Worm (Caenorhabditis elegans): ENCODE results near the gene T22C8.6.

T22C8.6 gene

ce11 chrII:8643627-8644356 lies 13.7 kb upstream of the T22C8.6 start:
- TF ChIP-seq nhr-77 (tag; optimal IDR thresholded peaks at IDR 0.05) (no peak), F13H6.1 (tag; optimal IDR thresholded peaks at IDR 0.05) (peak; percentile 20)

DNA sequence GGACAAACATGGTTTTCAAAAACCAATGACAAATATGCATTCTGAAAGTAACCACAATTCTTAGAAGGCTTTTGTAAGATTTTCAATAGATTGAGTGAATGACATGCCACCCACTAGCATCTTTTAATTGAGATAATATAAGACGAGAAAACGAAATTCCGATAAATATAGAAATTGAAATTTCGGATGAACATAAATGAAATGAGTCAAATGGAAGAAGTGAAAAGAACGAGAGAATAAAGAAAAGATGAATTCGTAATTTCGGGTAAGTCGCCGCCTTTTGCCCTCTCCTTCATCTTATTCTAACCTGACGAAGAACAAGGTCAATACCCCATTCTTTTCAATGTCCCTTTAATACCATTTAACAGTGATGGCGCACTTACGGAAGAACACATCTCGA lies 12.3 kb upstream of the T22C8.6 start:
- TF ChIP-seq mbf-1 (tag; optimal IDR thresholded peaks at IDR 0.05) (no peak), ZK546.5 (tag; optimal IDR thresholded peaks at IDR 0.05) (no peak), nhr-21 (tag; optimal IDR thresholded peaks at IDR 0.05) (no peak), elt-1 (tag; optimal IDR thresholded peaks at IDR 0.05) (no peak), ama-1 (optimal IDR thresholded peaks at IDR 0.05) (no peak), nhr-77 (tag; optimal IDR thresholded peaks at IDR 0.05) (no peak), blmp-1 (tag; optimal IDR thresholded peaks at IDR 0.05; ENCODE audit: insufficient read depth) (no peak), ceh-16 (tag; optimal IDR thresholded peaks at IDR 0.05) (no peak), nhr-11 (tag; optimal IDR thresholded peaks at IDR 0.05) (no peak), unc-39 (tag; optimal IDR thresholded peaks at IDR 0.05) (no peak), fos-1 (tag; optimal IDR thresholded peaks at IDR 0.05) (no peak), nhr-6 (tag; optimal IDR thresholded peaks at IDR 0.05) (no peak), aly-2 (tag; optimal IDR thresholded peaks at IDR 0.05) (no peak), skn-1 (tag; optimal IDR thresholded peaks at IDR 0.05) (no peak), nhr-237 (tag; optimal IDR thresholded peaks at IDR 0.05) (no peak)

ce11 chrII:8641131-8641530 lies 11.1 kb upstream of the T22C8.6 start, which contains the start of gene D2085.7:
TSS of gene D2085.7 (plus strand) at chrII:8641381.
- TF ChIP-seq lin-13 (GFP tag; optimal IDR thresholded peaks at IDR 0.05) (no peak), crh-2 (tag; optimal IDR thresholded peaks at IDR 0.05) (no peak), Y55F3AM.14 (GFP tag; optimal IDR thresholded peaks at IDR 0.05) (no peak), nhr-11 (tag; optimal IDR thresholded peaks at IDR 0.05) (no peak), peb-1 (tag; optimal IDR thresholded peaks at IDR 0.05) (no peak), unc-55 (GFP tag; optimal IDR thresholded peaks at IDR 0.05) (no peak), fos-1 (tag; optimal IDR thresholded peaks at IDR 0.05) (peak; percentile 63)

DNA sequence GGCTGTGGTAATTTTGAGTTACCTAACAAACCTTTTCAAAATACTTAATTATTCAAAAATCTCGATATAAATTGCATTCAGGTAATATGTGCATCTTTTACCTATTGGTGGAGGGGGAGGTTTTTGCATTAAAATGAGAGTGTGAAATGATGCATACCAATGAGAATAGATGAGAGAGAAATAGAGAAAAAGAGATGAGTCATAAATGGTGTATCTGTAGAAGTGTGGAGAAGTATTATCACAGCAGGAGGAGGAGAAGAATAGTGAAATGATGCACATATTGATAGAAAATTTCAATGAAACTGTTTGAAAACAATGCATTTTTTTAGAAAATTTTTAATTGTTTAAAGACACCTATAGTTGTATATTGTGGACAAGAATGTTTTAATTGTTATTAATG lies 10.4 kb upstream of the T22C8.6 start:
- no peak for TF ChIP-seq lin-39 (tag; optimal IDR thresholded peaks at IDR 0.05)
- TF ChIP-seq crh-2 (tag; optimal IDR thresholded peaks at IDR 0.05) = peak; percentile 24
- no peak for TF ChIP-seq unc-62 (GFP tag; optimal IDR thresholded peaks at IDR 0.05)
- peak; percentile 5 for TF ChIP-seq C34F6.9 (tag; optimal IDR thresholded peaks at IDR 0.05)
- TF ChIP-seq nhr-21 (tag; optimal IDR thresholded peaks at IDR 0.05) = no peak
- peak; percentile 84 for TF ChIP-seq fos-1 (tag; optimal IDR thresholded peaks at IDR 0.05)
- no peak for TF ChIP-seq nhr-237 (tag; optimal IDR thresholded peaks at IDR 0.05)
- no peak for TF ChIP-seq gmeb-1 (tag; optimal IDR thresholded peaks at IDR 0.05)
- TF ChIP-seq mdl-1 (tag; optimal IDR thresholded peaks at IDR 0.05) = no peak

DNA sequence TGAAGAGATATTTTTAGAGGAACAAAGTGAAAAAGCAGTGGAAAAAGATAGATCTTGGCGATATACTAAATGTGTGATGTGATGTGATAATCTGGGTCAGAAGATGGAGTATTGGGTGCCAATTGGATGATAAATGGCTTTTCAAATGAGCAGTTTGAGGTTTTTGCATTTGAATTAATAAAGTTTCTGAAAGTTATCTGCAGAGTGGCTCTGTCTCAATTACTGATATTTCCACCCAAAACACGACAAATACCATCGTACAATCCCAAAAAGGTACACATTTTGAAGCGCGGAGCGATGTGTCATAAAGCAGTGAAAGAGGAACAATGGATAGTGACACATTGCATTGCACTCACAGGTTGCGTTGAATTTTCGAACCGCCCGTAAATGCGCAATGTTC lies 9.5 kb upstream of the T22C8.6 start:
- TF ChIP-seq R02D3.7 (tag; optimal IDR thresholded peaks at IDR 0.05) (no peak), alr-1 (tag; optimal IDR thresholded peaks at IDR 0.05) (no peak), egl-27 (tag; optimal IDR thresholded peaks at IDR 0.05) (no peak), lin-11 (tag; optimal IDR thresholded peaks at IDR 0.05) (no peak), unc-55 (GFP tag; optimal IDR thresholded peaks at IDR 0.05) (no peak), skn-1 (tag; optimal IDR thresholded peaks at IDR 0.05) (no peak), ztf-4 (tag; optimal IDR thresholded peaks at IDR 0.05) (no peak), nhr-10 (tag; optimal IDR thresholded peaks at IDR 0.05) (no peak), zag-1 (tag; optimal IDR thresholded peaks at IDR 0.05) (no peak)

ce11 chrII:8637615-8638014 lies 7.5 kb upstream of the T22C8.6 start, which contains the start of gene vab-9:
TSS of gene vab-9 (minus strand) at chrII:8637715.
- no peak for TF ChIP-seq C34F6.9 (tag; optimal IDR thresholded peaks at IDR 0.05)
- TF ChIP-seq nhr-6 (tag; optimal IDR thresholded peaks at IDR 0.05) = no peak
- TF ChIP-seq mbf-1 (tag; optimal IDR thresholded peaks at IDR 0.05) = no peak
- no peak for TF ChIP-seq aly-2 (tag; optimal IDR thresholded peaks at IDR 0.05)
- no peak for TF ChIP-seq alr-1 (tag; optimal IDR thresholded peaks at IDR 0.05)
- TF ChIP-seq blmp-1 (tag; optimal IDR thresholded peaks at IDR 0.05; ENCODE audit: insufficient read depth) = no peak
- no peak for TF ChIP-seq nhr-77 (tag; optimal IDR thresholded peaks at IDR 0.05)
- no peak for TF ChIP-seq unc-55 (GFP tag; optimal IDR thresholded peaks at IDR 0.05)
- no peak for TF ChIP-seq nhr-10 (tag; optimal IDR thresholded peaks at IDR 0.05)
- no peak for TF ChIP-seq ztf-4 (tag; optimal IDR thresholded peaks at IDR 0.05)
- TF ChIP-seq lin-13 (GFP tag; optimal IDR thresholded peaks at IDR 0.05) = no peak

Data from whole organism, L2 larva.